Fruit fly (Drosophila melanogaster): Measurements from ENCODE around the gene CG43675.

- TF ChIP-seq CG15710 (tag; optimal IDR thresholded peaks at IDR 0.05) (no peak), Pif1A (GFP tag; optimal IDR thresholded peaks at IDR 0.05) (no peak), CG8159 (tag; optimal IDR thresholded peaks at IDR 0.05) (no peak), CG13204 (GFP tag; optimal IDR thresholded peaks at IDR 0.05) (no peak), EcR (GFP tag; optimal IDR thresholded peaks at IDR 0.05) (no peak), CG9948 (tag; optimal IDR thresholded peaks at IDR 0.05) (no peak), CG10348 (GFP tag; IDR thresholded peaks at IDR 0.05) (no peak), CG12605 (GFP tag; IDR thresholded peaks at IDR 0.05) (no peak), CG34367 (tag; optimal IDR thresholded peaks at IDR 0.05) (no peak)
Measured at dm6 chr3R:9321470-9321869, 33.8 kb upstream of the CG43675 start, which contains the start of gene HP1e.

Data from whole organism, pupa.